Worm (Caenorhabditis elegans): ENCODE data around the gene irld-18.

DNA sequence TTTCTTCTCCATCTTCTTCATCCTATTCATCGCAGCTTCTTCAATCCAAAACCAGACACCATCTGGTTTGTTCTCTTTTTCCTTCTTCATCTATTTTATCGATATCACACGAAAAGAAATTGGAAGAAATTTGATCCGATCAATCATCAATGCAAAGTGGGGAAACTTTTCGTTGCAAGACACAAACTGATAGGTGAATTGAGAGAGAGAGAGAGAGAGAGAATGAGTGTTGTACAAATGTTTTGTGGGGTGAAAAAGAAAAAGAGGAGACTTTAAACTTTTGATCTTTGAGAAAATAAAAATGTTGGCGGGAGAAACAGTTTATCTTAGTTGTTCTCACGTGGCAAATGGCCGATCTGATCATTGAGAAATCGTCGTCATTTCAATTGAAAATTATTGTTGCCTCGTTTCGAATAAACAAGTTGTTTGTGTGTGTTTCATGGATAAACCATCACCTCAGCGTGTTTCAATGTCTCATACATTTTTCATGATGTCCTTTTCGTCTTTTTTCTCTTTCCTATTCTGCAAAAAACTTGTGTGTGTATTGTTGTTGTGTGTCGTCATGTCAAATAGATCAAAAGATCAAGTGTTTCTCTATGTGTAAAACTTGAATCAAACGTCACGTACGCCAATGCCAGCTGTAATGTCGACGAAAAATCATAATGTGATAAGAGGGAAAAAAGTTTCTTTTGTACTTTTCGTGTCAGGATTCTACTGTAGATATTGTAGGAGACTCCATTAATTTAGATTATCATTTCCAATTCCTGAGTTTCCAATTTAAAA lies 31.9 kb upstream of the irld-18 start:
- TF ChIP-seq zag-1 (tag; optimal IDR thresholded peaks at IDR 0.05) (no peak), nhr-237 (tag; optimal IDR thresholded peaks at IDR 0.05) (no peak), snpc-4 (tag; optimal IDR thresholded peaks at IDR 0.05) (peak; percentile 4), fos-1 (tag; optimal IDR thresholded peaks at IDR 0.05) (peak; percentile 27), elt-3 (tag; optimal IDR thresholded peaks at IDR 0.05) (peak in 5 of 6 experiments; percentile 2 to 82 (median 67)), skn-1 (tag; optimal IDR thresholded peaks at IDR 0.05) (no peak), lin-13 (GFP tag; optimal IDR thresholded peaks at IDR 0.05) (no peak), ceh-8 (GFP tag; optimal IDR thresholded peaks at IDR 0.05) (no peak), unc-62 (GFP tag; optimal IDR thresholded peaks at IDR 0.05) (no peak), rnt-1 (tag; optimal IDR thresholded peaks at IDR 0.05) (peak; percentile 55)
